Fruit fly (Drosophila melanogaster): ENCODE data around the gene CG42570.

- TF ChIP-seq Myc (optimal IDR thresholded peaks at IDR 0.05) (no peak), ttk (optimal IDR thresholded peaks at IDR 0.05) (no peak), psq (optimal IDR thresholded peaks at IDR 0.05) (no peak), Sin3A (optimal IDR thresholded peaks at IDR 0.05) (no peak), h (optimal IDR thresholded peaks at IDR 0.05) (no peak)
Observed at dm6 chr3L:15749276-15749675, 31.7 kb downstream of the CG42570 start.

All from Kc167 (cell line).